Fruit fly (Drosophila melanogaster): ENCODE data around the gene CG11885.

Gene CG11885

DNA sequence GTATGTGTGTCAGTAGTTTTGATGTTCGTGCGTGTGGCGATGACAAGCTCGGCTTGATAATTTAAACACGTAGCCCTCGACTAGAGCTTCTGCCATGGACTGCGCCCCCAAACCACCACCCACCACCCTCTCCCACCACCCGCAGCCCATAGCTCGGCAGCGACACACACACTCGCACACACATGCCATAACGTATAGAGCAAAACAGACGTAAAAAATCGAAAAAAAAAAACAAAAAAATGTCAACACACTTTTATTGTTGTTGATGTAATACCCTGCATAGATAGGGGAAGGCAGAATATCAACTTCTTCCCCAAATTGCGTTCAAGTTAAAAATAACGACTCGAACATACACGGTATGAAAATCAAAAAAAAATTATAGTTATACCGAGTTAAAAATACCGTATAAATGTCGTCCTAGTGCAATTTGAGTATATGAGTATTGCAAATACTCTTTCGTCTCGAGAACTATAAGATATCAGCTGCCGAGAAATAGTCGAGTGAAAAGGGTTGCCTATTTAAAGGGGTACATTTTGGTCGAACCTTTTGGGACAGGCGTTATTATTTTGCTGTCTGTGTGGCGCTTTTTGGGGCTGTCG is 49.2 kb upstream of the CG11885 start (continued):
- TF ChIP-seq her (GFP tag; optimal IDR thresholded peaks at IDR 0.05): peak; percentile 78
- peak; percentile 86 for TF ChIP-seq E2f1 (GFP tag; IDR thresholded peaks at IDR 0.05)
- TF ChIP-seq CG6175 (GFP tag; IDR thresholded peaks at IDR 0.05): peak; percentile 45; the same call in 1 of the 3 replicates
- peak; percentile 54 for TF ChIP-seq CG9932 (GFP tag; IDR thresholded peaks at IDR 0.05)
- TF ChIP-seq HmgD (GFP tag; optimal IDR thresholded peaks at IDR 0.05): peak; percentile 39
- TF ChIP-seq insv (GFP tag; optimal IDR thresholded peaks at IDR 0.05): no peak
- no peak for TF ChIP-seq Sin3A (optimal IDR thresholded peaks at IDR 0.05)
- peak; percentile 56 for TF ChIP-seq CG10654 (GFP tag; optimal IDR thresholded peaks at IDR 0.05)
- no peak for TF ChIP-seq cad (GFP tag; optimal IDR thresholded peaks at IDR 0.05)
- TF ChIP-seq Dek (tag; optimal IDR thresholded peaks at IDR 0.05): peak; percentile 77
- peak; percentile 84 for TF ChIP-seq slp2 (GFP tag; optimal IDR thresholded peaks at IDR 0.05)
- no peak for TF ChIP-seq hb (GFP tag; IDR thresholded peaks at IDR 0.05; ENCODE audit: partially characterized antibody)
- peak; percentile 83 for TF ChIP-seq Hsf (GFP tag; optimal IDR thresholded peaks at IDR 0.05)
- peak; percentile 57 for TF ChIP-seq CG16815 (GFP tag; optimal IDR thresholded peaks at IDR 0.05)
- TF ChIP-seq CG12659 (GFP tag; optimal IDR thresholded peaks at IDR 0.05): peak; percentile 60
- TF ChIP-seq CG2116 (GFP tag; optimal IDR thresholded peaks at IDR 0.05): peak; percentile 40
- TF ChIP-seq CG7928 (GFP tag; optimal IDR thresholded peaks at IDR 0.05): peak; percentile 30
- no peak for TF ChIP-seq bigmax (GFP tag; optimal IDR thresholded peaks at IDR 0.05)
- TF ChIP-seq jumu (GFP tag; optimal IDR thresholded peaks at IDR 0.05): peak; percentile 62
- TF ChIP-seq Bgb (GFP tag; IDR thresholded peaks at IDR 0.05; ENCODE audit: partially characterized antibody): no peak
- TF ChIP-seq NC2β (GFP tag; optimal IDR thresholded peaks at IDR 0.05): peak; percentile 62
- peak; percentile 42 for TF ChIP-seq p53 (GFP tag; optimal IDR thresholded peaks at IDR 0.05)
- TF ChIP-seq bowl (GFP tag; IDR thresholded peaks at IDR 0.05): 0 out of 2 replicates have a peak, but pooled peaks have one; percentile 11
- TF ChIP-seq B-H2 (GFP tag; optimal IDR thresholded peaks at IDR 0.05): peak; percentile 2
- peak; percentile 22 for TF ChIP-seq CG4707 (GFP tag; optimal IDR thresholded peaks at IDR 0.05)

- no peak for TF ChIP-seq mld (GFP tag; IDR thresholded peaks at IDR 0.05; ENCODE audit: partially characterized antibody)
- TF ChIP-seq CG10979 (tag; optimal IDR thresholded peaks at IDR 0.05): peak; percentile 1
- peak; percentile 41 for TF ChIP-seq Sox102F (GFP tag; optimal IDR thresholded peaks at IDR 0.05)
- peak; percentile 67 for TF ChIP-seq Asciz (GFP tag; optimal IDR thresholded peaks at IDR 0.05)
- TF ChIP-seq Deaf1 (tag; optimal IDR thresholded peaks at IDR 0.05): peak; percentile 46
- TF ChIP-seq D19A (tag; optimal IDR thresholded peaks at IDR 0.05): no peak
- peak; percentile 17 for TF ChIP-seq CG12769 (tag; optimal IDR thresholded peaks at IDR 0.05)
- TF ChIP-seq Ravus (GFP tag; IDR thresholded peaks at IDR 0.05): no peak
- no peak for TF ChIP-seq CG30403 (GFP tag; optimal IDR thresholded peaks at IDR 0.05)
- peak; percentile 80 for TF ChIP-seq Med (GFP tag)
- no peak for TF ChIP-seq CG10267 (tag; optimal IDR thresholded peaks at IDR 0.05)
- no peak for TF ChIP-seq pita (GFP tag; optimal IDR thresholded peaks at IDR 0.05)
- peak; percentile 31 for TF ChIP-seq CG17568 (GFP tag; optimal IDR thresholded peaks at IDR 0.05)
- TF ChIP-seq ap (GFP tag; IDR thresholded peaks at IDR 0.05): no peak
- TF ChIP-seq fd64A (GFP tag; optimal IDR thresholded peaks at IDR 0.05): peak; percentile 35
- peak; percentile 58 for TF ChIP-seq CG3407 (GFP tag; optimal IDR thresholded peaks at IDR 0.05)
- TF ChIP-seq Eip74EF (GFP tag; optimal IDR thresholded peaks at IDR 0.05): no peak
- no peak for TF ChIP-seq dpn (GFP tag; optimal IDR thresholded peaks at IDR 0.05)
- no peak for TF ChIP-seq amos (GFP tag; IDR thresholded peaks at IDR 0.05; ENCODE audit: partially characterized antibody)
- no peak for TF ChIP-seq CG17912 (GFP tag; optimal IDR thresholded peaks at IDR 0.05)
- TF ChIP-seq az2 (GFP tag; optimal IDR thresholded peaks at IDR 0.05): no peak
- no peak for TF ChIP-seq luna (GFP tag; optimal IDR thresholded peaks at IDR 0.05)
- TF ChIP-seq NK7.1 (GFP tag; optimal IDR thresholded peaks at IDR 0.05): no peak
- no peak for TF ChIP-seq Oaz (GFP tag; IDR thresholded peaks at IDR 0.05)
- peak; percentile 10 for TF ChIP-seq CG16815 (GFP tag; optimal IDR thresholded peaks at IDR 0.05)
- TF ChIP-seq CG4707 (GFP tag; optimal IDR thresholded peaks at IDR 0.05): peak; percentile 26
- TF ChIP-seq CG2202 (tag; optimal IDR thresholded peaks at IDR 0.05): peak; percentile 45
Measured at dm6 chr2L:469912-470311, 48.7 kb upstream of the CG11885 start.

Measured in whole organism, embryonic.